Worm (Caenorhabditis elegans): ENCODE results near the gene R53.4.

DNA sequence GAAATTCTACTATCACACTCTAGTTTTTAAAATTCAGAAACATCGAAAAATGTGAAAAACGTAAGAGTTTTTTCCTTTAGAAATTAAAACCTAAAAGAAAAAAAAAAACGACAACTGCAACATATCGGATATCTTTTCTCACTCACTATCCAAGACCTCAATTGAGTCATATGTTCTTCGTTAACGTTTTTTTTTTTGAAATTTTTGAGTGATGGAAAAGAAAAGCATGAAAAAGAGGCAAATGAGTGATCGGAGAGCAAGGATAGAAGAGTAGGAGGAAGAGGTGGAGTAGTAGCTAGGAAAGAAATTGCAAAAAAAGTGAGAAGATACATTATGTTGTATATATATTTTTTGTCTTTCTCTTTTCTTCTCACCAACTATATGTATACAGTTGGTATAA lies 21.7 kb upstream of the R53.4 start:
- TF ChIP-seq flt-1 (GFP tag; IDR thresholded peaks at IDR 0.05) (no peak), cog-1 (tag; optimal IDR thresholded peaks at IDR 0.05) (no peak)
